Worm (Caenorhabditis elegans): ENCODE data around the gene flh-3.

The flh-3 gene

DNA sequence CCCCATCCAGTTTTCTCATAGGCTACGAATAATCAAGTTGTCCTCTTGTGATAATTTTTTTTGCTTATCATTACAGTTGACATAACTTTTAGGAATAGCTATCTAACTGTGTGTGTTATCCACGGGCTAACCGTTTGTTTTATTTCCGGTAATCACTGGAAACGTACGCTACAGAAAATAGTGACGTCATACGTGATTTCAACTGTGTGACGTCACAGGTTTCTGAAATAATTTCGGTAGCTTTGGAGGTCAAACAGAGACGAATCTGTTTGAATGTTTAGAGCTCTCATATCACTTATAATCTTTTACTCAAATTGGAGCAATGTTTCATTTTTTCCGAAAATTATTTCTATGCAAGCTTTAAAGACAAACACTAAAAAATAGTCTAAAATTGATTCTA lies 13.0 kb upstream of the flh-3 start:
- TF ChIP-seq ceh-6 (GFP tag; optimal IDR thresholded peaks at IDR 0.05): no peak
- no peak for TF ChIP-seq unc-55 (GFP tag; optimal IDR thresholded peaks at IDR 0.05)
- TF ChIP-seq dve-1 (tag; optimal IDR thresholded peaks at IDR 0.05): no peak
- TF ChIP-seq ceh-30 (tag; optimal IDR thresholded peaks at IDR 0.05): no peak
- no peak for TF ChIP-seq pqm-1 (tag; optimal IDR thresholded peaks at IDR 0.05)
- TF ChIP-seq K02D7.2 (tag; optimal IDR thresholded peaks at IDR 0.05): no peak
- TF ChIP-seq ref-2 (tag; optimal IDR thresholded peaks at IDR 0.05): no peak
- no peak for TF ChIP-seq hlh-6 (tag; optimal IDR thresholded peaks at IDR 0.05)
- no peak for TF ChIP-seq madf-2 (tag; optimal IDR thresholded peaks at IDR 0.05)
- no peak for TF ChIP-seq tbx-2 (tag; optimal IDR thresholded peaks at IDR 0.05)
- TF ChIP-seq pha-2 (tag; optimal IDR thresholded peaks at IDR 0.05): no peak
- no peak for TF ChIP-seq ama-1 (optimal IDR thresholded peaks at IDR 0.05)
- TF ChIP-seq npax-4 (tag; optimal IDR thresholded peaks at IDR 0.05): no peak
- TF ChIP-seq F13H6.1 (tag; optimal IDR thresholded peaks at IDR 0.05): no peak
- no peak for TF ChIP-seq C38D4.7 (GFP tag; optimal IDR thresholded peaks at IDR 0.05)
- no peak for TF ChIP-seq lim-6 (tag; optimal IDR thresholded peaks at IDR 0.05)
- no peak for TF ChIP-seq zip-5 (tag; optimal IDR thresholded peaks at IDR 0.05)

ce11 chrIV:9258547-9258946 lies 11.3 kb upstream of the flh-3 start:
- TF ChIP-seq pat-9 (tag; optimal IDR thresholded peaks at IDR 0.05) (no peak), ama-1 (optimal IDR thresholded peaks at IDR 0.05) (peak; percentile 25)

DNA sequence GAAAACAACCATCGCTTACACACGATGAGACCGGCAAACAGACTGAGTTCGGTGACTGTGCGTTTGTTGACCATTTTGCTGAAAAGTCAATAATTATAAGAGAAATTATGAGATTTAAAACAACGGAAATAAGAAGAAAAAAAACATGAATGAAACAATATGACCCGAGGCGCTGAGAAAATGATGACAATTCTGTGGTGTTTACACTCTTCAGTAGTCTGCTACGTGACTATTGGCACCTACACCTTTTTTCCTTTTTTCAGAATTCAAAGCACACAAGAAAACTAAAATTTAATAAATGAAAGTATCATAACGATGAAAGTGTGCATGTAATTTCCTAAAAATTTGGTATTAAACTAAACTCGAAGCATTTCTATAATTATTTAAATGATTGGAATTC lies 10.2 kb upstream of the flh-3 start, which contains the start of gene Y11D7A.10:
Gene Y11D7A.10, minus strand, starts transcription at position 82 of the 400 bp plus-strand sequence.
- no peak for TF ChIP-seq K09A11.1 (tag; optimal IDR thresholded peaks at IDR 0.05; ENCODE audit: insufficient read depth)
- TF ChIP-seq unc-3 (GFP tag; conservative IDR thresholded peaks at IDR 0.05): no peak
- no peak for TF ChIP-seq unc-3 (tag; optimal IDR thresholded peaks at IDR 0.05)
- TF ChIP-seq ets-4 (tag; optimal IDR thresholded peaks at IDR 0.05): no peak
- TF ChIP-seq nhr-11 (tag; optimal IDR thresholded peaks at IDR 0.05): no peak
- no peak for TF ChIP-seq ceh-30 (tag; optimal IDR thresholded peaks at IDR 0.05)
- no peak for TF ChIP-seq tbx-2 (tag; optimal IDR thresholded peaks at IDR 0.05)
- no peak for TF ChIP-seq Y22D7AL.16 (tag; optimal IDR thresholded peaks at IDR 0.05)

DNA sequence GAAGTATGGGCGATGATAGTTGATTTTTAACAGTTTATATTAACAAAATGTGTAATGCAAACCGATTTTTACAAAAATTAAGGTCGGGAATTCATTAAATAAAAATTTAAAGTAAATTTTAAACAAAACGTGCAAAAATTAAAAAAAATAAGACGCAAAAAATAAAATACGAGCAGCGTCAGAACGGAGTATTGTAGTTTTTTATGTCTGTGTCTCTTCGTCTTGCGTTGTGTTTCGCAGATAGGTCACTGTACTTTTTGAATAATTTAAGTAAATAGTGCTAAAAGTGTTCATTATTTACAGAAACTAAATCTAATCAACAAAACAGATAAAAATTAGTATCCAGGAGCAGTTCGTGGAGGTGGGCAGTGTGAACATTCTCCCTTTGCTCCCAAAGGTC lies 9.6 kb upstream of the flh-3 start:
- TF ChIP-seq ceh-6 (GFP tag; optimal IDR thresholded peaks at IDR 0.05) (no peak), unc-42 (tag; optimal IDR thresholded peaks at IDR 0.05) (no peak), syd-9 (tag; optimal IDR thresholded peaks at IDR 0.05) (no peak), che-1 (tag; optimal IDR thresholded peaks at IDR 0.05) (no peak), ceh-45 (GFP tag; IDR thresholded peaks at IDR 0.05) (no peak), zip-5 (tag; optimal IDR thresholded peaks at IDR 0.05) (no peak), F13H6.1 (tag; optimal IDR thresholded peaks at IDR 0.05) (no peak), ceh-2 (tag; optimal IDR thresholded peaks at IDR 0.05) (no peak), K02D7.2 (tag; optimal IDR thresholded peaks at IDR 0.05) (no peak), C38D4.7 (GFP tag; optimal IDR thresholded peaks at IDR 0.05) (no peak), hlh-8 (tag; optimal IDR thresholded peaks at IDR 0.05) (no peak), fkh-6 (tag; optimal IDR thresholded peaks at IDR 0.05) (no peak)

ce11 chrIV:9260826-9261225 lies 9.1 kb upstream of the flh-3 start:
- TF ChIP-seq K02D7.2 (tag; optimal IDR thresholded peaks at IDR 0.05): no peak
- TF ChIP-seq mec-3 (tag; optimal IDR thresholded peaks at IDR 0.05; ENCODE audit: borderline replicate concordance): peak; percentile 27
- peak; percentile 86 for TF ChIP-seq elt-4 (tag; optimal IDR thresholded peaks at IDR 0.05)

DNA sequence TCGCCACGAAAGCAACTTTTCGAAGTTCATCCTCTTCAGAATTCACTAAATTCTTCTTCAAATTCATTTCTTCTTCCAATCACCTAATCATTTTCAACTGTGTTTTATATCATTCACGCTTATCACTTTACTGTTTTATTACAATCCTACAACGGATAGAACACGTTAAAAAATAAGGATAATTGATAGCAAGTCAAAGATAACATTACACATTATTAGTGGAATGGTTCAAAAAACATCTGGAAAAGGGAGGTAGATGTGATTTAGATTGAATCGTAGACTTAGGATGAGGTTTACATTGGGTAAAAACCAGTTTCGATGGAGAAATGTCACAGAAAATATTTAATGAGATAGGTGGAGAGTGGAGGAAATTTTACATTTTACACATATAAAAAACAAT lies 8.2 kb upstream of the flh-3 start, which contains the start of gene col-120:
Gene col-120, minus strand, starts transcription at position 101 of the 400 bp plus-strand sequence.
- TF ChIP-seq ref-2 (tag; optimal IDR thresholded peaks at IDR 0.05): no peak
- TF ChIP-seq gmeb-2 (tag; optimal IDR thresholded peaks at IDR 0.05): no peak
- TF ChIP-seq ahr-1 (tag; optimal IDR thresholded peaks at IDR 0.05): no peak
- no peak for TF ChIP-seq ama-1 (optimal IDR thresholded peaks at IDR 0.05)

Measured in whole organism, late embryonic.